Fruit fly (Drosophila melanogaster) Kc167 (cell line): ENCODE data around the gene Rassf.

Experiments used
- Myc ChIP-seq: fragments of >200 bp; optimal IDR thresholded peaks from 2 replicates; lab custom pipeline; 2017; ENCODE audit warnings: missing external identifiers
- Sin3A ChIP-seq: fragments of >200 bp; optimal IDR thresholded peaks from 2 replicates; lab custom pipeline; 2018; ENCODE audit warnings: missing external identifiers
- h ChIP-seq: fragments of >200 bp; optimal IDR thresholded peaks from 3 replicates; lab custom pipeline; 2018; ENCODE audit warnings: missing external identifiers
- insv ChIP-seq: fragments of >200 bp; optimal IDR thresholded peaks from 3 replicates; lab custom pipeline; 2018; ENCODE audit warnings: missing external identifiers
- psq ChIP-seq: fragments of >200 bp; optimal IDR thresholded peaks from 2 replicates; lab custom pipeline; 2017; ENCODE audit warnings: missing external identifiers
- ttk ChIP-seq: sonication (Bioruptor generic); optimal IDR thresholded peaks from 2 replicates; lab custom pipeline; 2017; ENCODE audit warnings: missing external identifiers

DNA sequence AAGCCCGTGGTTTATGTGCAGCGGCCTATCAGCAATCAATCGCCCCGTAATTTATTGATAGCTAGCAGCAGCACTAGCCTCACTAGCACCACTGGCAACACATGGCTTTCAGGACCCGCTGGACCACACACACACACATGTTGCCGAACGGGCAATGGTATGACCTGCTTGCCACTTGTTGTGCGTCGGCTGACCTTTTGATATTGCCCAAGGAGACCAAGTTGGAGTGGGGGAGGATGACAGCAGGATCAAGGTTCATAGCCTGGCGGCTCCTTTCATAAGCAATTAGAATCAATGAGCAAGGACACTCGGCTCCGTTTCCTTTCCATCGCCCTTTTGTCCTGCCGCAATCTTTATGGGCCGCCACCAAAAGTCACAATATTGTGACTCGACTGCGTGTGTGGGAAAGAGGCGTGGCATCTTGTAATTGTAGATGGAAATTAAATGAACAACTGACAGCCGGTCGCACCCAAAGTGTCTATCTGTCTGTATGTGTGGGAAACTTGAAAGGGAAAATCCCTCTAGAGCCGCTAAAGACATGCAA, 13.7 kb upstream of the Rassf start:
- TF ChIP-seq psq (lab: Kevin White, UChicago) (no peak), h (lab: Kevin White, UChicago) (no peak), ttk (no peak), insv (lab: Kevin White, UChicago) (no peak), Myc (no peak), Sin3A (lab: Kevin White, UChicago) (no peak)
